ENCODE assay signal across 3 worm cellular contexts in the genomic region with DNA sequence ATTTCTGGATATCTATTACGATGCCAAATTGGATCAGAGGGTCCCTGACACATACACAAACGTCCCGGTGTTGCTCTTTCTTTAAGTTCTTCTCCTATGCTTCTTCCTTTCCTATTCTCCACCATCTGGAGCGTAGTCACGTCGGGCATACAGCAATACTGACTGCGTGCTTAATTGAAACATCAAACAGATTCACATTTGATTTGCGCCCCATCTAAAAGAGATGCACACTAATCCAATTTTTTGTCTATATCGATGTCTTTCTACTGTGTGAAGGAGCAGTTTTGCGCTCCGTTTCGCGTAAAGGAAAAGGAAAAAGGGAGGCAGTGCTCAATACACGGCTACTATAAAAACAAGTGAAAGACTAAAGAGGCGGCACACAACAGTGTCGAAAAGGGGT.
A peak's percentile ranks its signal among the peaks of the same experiment; 100 is the strongest.
TF ChIP-seq lines count a peak whose summit lies in the region.

No protein-coding gene starts in this region.

TF ChIP-seq in whole organism, L1 larva, 84 proteins besides CTCF, POLR2A, EP300 and RAD21:
- no peak for TF ChIP-seq ztf-4 (tag; optimal IDR thresholded peaks at IDR 0.05; lab: Kevin White, UChicago)
- no peak for TF ChIP-seq efl-1 (optimal IDR thresholded peaks at IDR 0.05; lab: Kevin White, UChicago)
- peak in 1 of 2 experiments; percentile 53 for TF ChIP-seq efl-1 (GFP tag; optimal IDR thresholded peaks at IDR 0.05 in 1 of 2; lab: Kevin White, UChicago)
- peak; percentile 63 for TF ChIP-seq lin-14 (GFP tag; optimal IDR thresholded peaks at IDR 0.05; lab: Kevin White, UChicago)

TF ChIP-seq in whole organism, late embryonic, 69 proteins besides CTCF, POLR2A, EP300 and RAD21:
- TF ChIP-seq unc-42 (tag; optimal IDR thresholded peaks at IDR 0.05; lab: Kevin White, UChicago) (peak; percentile 87), ceh-22 (tag; optimal IDR thresholded peaks at IDR 0.05; lab: Kevin White, UChicago) (no peak), ceh-19 (GFP tag; optimal IDR thresholded peaks at IDR 0.05; lab: Kevin White, UChicago) (no peak), hlh-13 (GFP tag; optimal IDR thresholded peaks at IDR 0.05; lab: Kevin White, UChicago) (no peak), pha-2 (tag; optimal IDR thresholded peaks at IDR 0.05; lab: Kevin White, UChicago) (no peak)
TF ChIP-seq in whole organism, late embryonic: peak in this region for 1.

TF ChIP-seq in whole organism, mixed stage, embryonic, 35 proteins besides CTCF, POLR2A, EP300 and RAD21:
- TF ChIP-seq ces-1 (GFP tag; optimal IDR thresholded peaks at IDR 0.05; lab: Kevin White, UChicago) (peak; percentile 90), lin-32 (GFP tag; optimal IDR thresholded peaks at IDR 0.05; lab: Kevin White, UChicago) (no peak)
